Worm (Caenorhabditis elegans): Measurements from ENCODE around the gene T03D3.5.

T03D3.5 gene

DNA sequence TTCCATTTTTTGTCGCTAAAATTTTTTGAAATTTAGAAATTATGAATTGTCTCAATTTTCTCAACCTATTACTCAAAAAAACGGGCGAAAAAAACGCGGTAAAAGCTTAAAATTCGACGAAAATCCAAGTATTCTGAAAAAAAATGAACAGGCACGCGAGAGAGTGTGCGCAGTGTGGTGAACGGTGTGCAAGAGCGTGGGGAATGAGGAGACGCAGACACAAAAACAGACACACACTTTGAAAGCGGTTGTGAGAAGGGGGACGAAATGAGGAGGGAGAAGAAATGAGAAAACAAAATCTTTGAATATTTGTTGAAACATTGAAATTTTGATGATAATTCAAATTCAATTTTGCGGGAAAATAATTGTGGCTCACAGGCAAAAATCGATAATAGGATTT, at the start of gene T03D3.5:
T03D3.5 (minus strand) TSS at position 21 of the 400 bp plus-strand sequence.
- TF ChIP-seq unc-62 (GFP tag; optimal IDR thresholded peaks at IDR 0.05), result no peak

DNA sequence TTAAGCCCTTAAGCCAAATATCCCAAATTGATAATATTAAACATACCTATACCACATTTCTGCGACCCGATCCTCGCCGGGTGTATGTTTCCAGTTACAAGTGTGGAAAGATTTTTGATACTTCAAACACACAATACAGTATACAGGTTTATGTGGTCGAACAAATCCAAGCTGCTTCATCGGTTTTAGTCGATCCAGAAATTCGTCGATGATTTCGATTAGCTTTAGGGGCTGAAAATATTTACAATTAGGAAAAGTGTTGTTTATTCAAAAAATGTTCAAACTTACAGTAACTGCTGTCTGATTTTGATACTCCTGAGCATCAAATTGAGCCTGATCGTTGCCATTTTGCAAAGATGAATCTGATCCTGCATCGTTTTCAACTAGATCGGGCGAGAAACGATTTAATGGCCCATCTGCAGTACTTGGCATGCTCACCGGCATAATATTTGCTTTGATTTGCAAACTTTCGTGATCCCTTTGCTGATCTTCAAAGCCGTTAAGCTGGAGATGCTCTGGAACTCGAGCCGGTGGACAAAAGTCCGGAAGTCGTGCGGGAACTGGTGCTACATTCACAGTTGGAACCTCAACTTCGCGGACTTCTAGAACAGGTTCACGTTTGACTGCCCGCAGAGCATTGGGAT, 49.7 kb upstream of the T03D3.5 start:
- TF ChIP-seq unc-62 (GFP tag; optimal IDR thresholded peaks at IDR 0.05), result no peak

DNA sequence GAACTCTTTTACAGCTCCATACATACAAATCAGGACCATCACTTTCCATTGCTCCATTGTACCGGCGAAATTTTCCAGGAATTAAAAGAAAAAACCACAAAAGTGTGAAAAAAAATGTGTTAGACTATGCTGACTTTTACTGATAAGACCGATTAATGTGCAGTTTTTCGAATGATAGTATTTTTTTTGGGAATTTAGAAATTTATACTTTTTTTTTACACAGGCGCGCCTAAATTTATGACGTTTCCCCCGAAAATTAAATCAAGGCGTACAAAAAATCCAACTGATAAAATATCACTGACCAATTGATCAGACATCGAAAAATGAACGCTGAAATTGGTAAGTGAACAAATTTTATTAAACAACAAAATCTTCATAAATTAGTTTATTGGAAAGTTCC, 48.8 kb upstream of the T03D3.5 start, which contains the start of gene folt-2:
folt-2 (minus strand) TSS at position 179 of the 400 bp plus-strand sequence.
- no peak for TF ChIP-seq unc-62 (GFP tag; optimal IDR thresholded peaks at IDR 0.05)

ce11 chrV:2872947-2873346, 46.3 kb upstream of the T03D3.5 start:
- no peak for TF ChIP-seq unc-62 (GFP tag; optimal IDR thresholded peaks at IDR 0.05)

- no peak for TF ChIP-seq unc-62 (GFP tag; optimal IDR thresholded peaks at IDR 0.05)
These were observed 45.3 kb upstream of the T03D3.5 start for ce11 chrV:2871754-2872504.

- no peak for TF ChIP-seq unc-62 (GFP tag; optimal IDR thresholded peaks at IDR 0.05)
These were observed 43.5 kb upstream of the T03D3.5 start, which contains the start of gene srh-243 for ce11 chrV:2870127-2870526. Gene srh-243 (plus strand): TSS chrV:2870427.

ce11 chrV:2869503-2869902, 42.9 kb upstream of the T03D3.5 start, which contains the start of gene srh-241:
Gene srh-241 (minus strand): TSS chrV:2869603.
- no peak for TF ChIP-seq unc-62 (GFP tag; optimal IDR thresholded peaks at IDR 0.05)

- no peak for TF ChIP-seq unc-62 (GFP tag; optimal IDR thresholded peaks at IDR 0.05)
These were observed 38.3 kb upstream of the T03D3.5 start, which contains the start of gene srh-240 for ce11 chrV:2864899-2865298. Gene srh-240 (plus strand): TSS chrV:2865199.

- no peak for TF ChIP-seq unc-62 (GFP tag; optimal IDR thresholded peaks at IDR 0.05)
These were observed 36.4 kb upstream of the T03D3.5 start, which contains the start of gene srh-272 for ce11 chrV:2863033-2863432. Gene srh-272 (plus strand): TSS chrV:2863333.

ce11 chrV:2861505-2861904, 34.9 kb upstream of the T03D3.5 start, which contains the start of gene srh-270:
Gene srh-270 (minus strand): TSS chrV:2861605.
- TF ChIP-seq unc-62 (GFP tag; optimal IDR thresholded peaks at IDR 0.05), result no peak

ce11 chrV:2859738-2860137, 33.1 kb upstream of the T03D3.5 start, which contains the start of gene srj-54:
Gene srj-54 (minus strand): TSS chrV:2859838.
- TF ChIP-seq unc-62 (GFP tag; optimal IDR thresholded peaks at IDR 0.05), result no peak

DNA sequence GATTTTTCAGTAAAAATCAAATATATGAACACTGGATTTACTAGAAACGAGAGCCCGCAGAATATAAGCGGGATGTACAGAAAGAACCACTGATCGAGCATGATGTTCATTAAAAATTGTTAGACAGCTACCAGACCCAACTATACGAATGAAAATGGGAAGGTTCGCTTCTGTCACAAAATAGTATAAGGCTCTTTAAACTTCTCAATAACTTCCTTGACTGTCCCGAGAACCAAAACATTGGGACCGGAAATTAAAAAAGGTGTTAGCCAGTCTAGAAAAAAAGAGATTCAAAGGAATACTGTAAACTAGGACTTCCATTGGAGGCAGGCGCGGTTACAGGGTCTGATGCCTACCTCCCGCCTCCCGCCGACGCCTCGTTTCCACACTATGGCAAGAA, 31.2 kb upstream of the T03D3.5 start, which contains the start of gene srj-55:
srj-55 (minus strand) TSS at position 101 of the 400 bp plus-strand sequence.
- no peak for TF ChIP-seq unc-62 (GFP tag; optimal IDR thresholded peaks at IDR 0.05)

DNA sequence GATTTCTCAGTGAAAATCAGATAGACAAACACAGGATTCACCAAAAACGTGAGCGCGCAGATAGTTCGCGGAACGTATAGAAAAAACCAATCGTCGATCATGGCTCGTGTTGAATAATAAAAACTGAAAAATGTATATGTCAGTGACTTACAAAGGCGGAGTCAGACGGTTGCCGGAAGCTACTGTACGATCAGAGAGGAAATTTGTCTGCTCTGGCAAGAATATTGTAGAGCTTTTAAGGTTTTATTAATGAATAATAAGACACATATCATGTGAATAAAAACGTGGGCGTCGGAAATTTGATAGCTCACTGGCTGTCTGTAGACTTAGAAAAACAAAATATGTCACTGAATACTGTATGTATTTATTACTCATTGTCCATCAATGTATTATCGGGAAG, 28.8 kb upstream of the T03D3.5 start, which contains the start of gene srj-57:
srj-57 (minus strand) TSS at position 101 of the 400 bp plus-strand sequence.
- TF ChIP-seq unc-62 (GFP tag; optimal IDR thresholded peaks at IDR 0.05), result no peak

ce11 chrV:2849071-2849470, 22.4 kb upstream of the T03D3.5 start, which contains the start of gene ugt-53:
Gene ugt-53 (plus strand): TSS chrV:2849343.
- no peak for TF ChIP-seq unc-62 (GFP tag; optimal IDR thresholded peaks at IDR 0.05)

- no peak for TF ChIP-seq unc-62 (GFP tag; optimal IDR thresholded peaks at IDR 0.05)
These were observed 21.8 kb upstream of the T03D3.5 start, which contains the start of gene srj-49 for ce11 chrV:2848290-2848937. Gene srj-49 (minus strand): TSS chrV:2848340.

ce11 chrV:2845771-2846170, 19.1 kb upstream of the T03D3.5 start, which contains the start of gene srj-44:
Gene srj-44 (minus strand): TSS chrV:2845871.
- no peak for TF ChIP-seq unc-62 (GFP tag; optimal IDR thresholded peaks at IDR 0.05)
